Fruit fly (Drosophila melanogaster) whole organism, wandering third instar larva: Measurements from ENCODE around the gene bap.

Source experiments
- Abd-B ChIP-seq: fragments of >200 bp; optimal IDR thresholded peaks from 2 replicates; lab custom pipeline; 2017; ENCODE audit warnings: missing biosample characterization, missing genetic modification characterization
- CG32264 ChIP-seq: fragments of 200-800 bp; sonication (Bioruptor generic); optimal IDR thresholded peaks from 2 replicates; lab custom pipeline; 2016; ENCODE audit warnings: missing biosample characterization, missing genetic modification characterization
- Mio ChIP-seq: sonication (Bioruptor generic); optimal IDR thresholded peaks from 2 replicates; lab custom pipeline; 2016; ENCODE audit warnings: missing biosample characterization, missing genetic modification characterization
- N ChIP-seq: fragments of >200 bp; optimal IDR thresholded peaks from 2 replicates; lab custom pipeline; 2018; ENCODE audit warnings: missing biosample characterization, missing external identifiers, missing genetic modification characterization
- br ChIP-seq: fragments of 200-800 bp; sonication (Bioruptor generic); optimal IDR thresholded peaks from 2 replicates; lab custom pipeline; 2016; ENCODE audit warnings: missing biosample characterization, missing genetic modification characterization
- foxo ChIP-seq, 2 experiments: fragments of 200-800 bp; sonication (Bioruptor generic); optimal IDR thresholded peaks; 2 replicates in 1 of 2; 3 replicates in 1 of 2; lab custom pipeline; 2016 to 2017; ENCODE audit warnings: missing biosample characterization in 2 of 2, missing genetic modification characterization in 2 of 2
- pan ChIP-seq: fragments of >200 bp; optimal IDR thresholded peaks from 2 replicates; lab custom pipeline; 2017
- sage ChIP-seq: fragments of 200-800 bp; sonication (Bioruptor generic); optimal IDR thresholded peaks from 2 replicates; lab custom pipeline; 2016; ENCODE audit warnings: missing biosample characterization, mild to moderate bottlenecking, missing genetic modification characterization
- usp ChIP-seq: fragments of >200 bp; optimal IDR thresholded peaks from 2 replicates; lab custom pipeline; 2017; ENCODE audit warnings: missing biosample characterization, missing genetic modification characterization

dm6 chr3R:21376331-21376761 is 12.3 kb upstream of the bap start:
- TF ChIP-seq pan: no peak
- no peak for TF ChIP-seq N (GFP tag; lab: Kevin White, UChicago)
- peak in 1 of 2 experiments; percentile 22 for TF ChIP-seq foxo (GFP tag; optimal IDR thresholded peaks at IDR 0.05; lab: Kevin White, UChicago)
- no peak for TF ChIP-seq Abd-B (GFP tag; lab: Kevin White, UChicago)
- no peak for TF ChIP-seq sage
- no peak for TF ChIP-seq Mio (GFP tag; lab: Kevin White, UChicago)
- TF ChIP-seq CG32264 (GFP tag; lab: Kevin White, UChicago): peak; percentile 2
- no peak for TF ChIP-seq br (GFP tag; lab: Kevin White, UChicago)
- TF ChIP-seq usp (GFP tag; lab: Kevin White, UChicago): no peak
